Worm (Caenorhabditis elegans) whole organism, young adult: ENCODE results near the gene str-25.

Source experiments
- B0019.2 ChIP-seq: fragments of 200-800 bp; sonication (Bioruptor generic); conservative IDR thresholded peaks from 2 replicates; pipeline ENCODE4 v1.3.6; 2022; ENCODE audit warnings: missing genetic modification reagents, missing genetic modification characterization, missing compliant biosample characterization
- B0336.3 ChIP-seq: fragments of 200-800 bp; sonication (Bioruptor generic); IDR thresholded peaks from 2 replicates; pipeline ENCODE4 v1.3.6; 2022; ENCODE audit warnings: missing genetic modification characterization, missing compliant biosample characterization
- F10E7.11 ChIP-seq: sonication (generic microtip); optimal IDR thresholded peaks from 2 replicates; lab custom pipeline; 2017; ENCODE audit warnings: mild to moderate bottlenecking, missing genetic modification characterization, moderate library complexity, missing compliant biosample characterization
- F23B12.7 ChIP-seq: sonication (generic microtip); optimal IDR thresholded peaks from 2 replicates; lab custom pipeline; 2017; ENCODE audit warnings: missing genetic modification characterization, mild to moderate bottlenecking, missing compliant biosample characterization, antibody characterized with exemption, moderate library complexity; ENCODE audit not compliant: insufficient read depth
- F37B4.10 ChIP-seq: fragments of 200-800 bp; sonication (Bioruptor generic); IDR thresholded peaks from 2 replicates; pipeline ENCODE4 v1.3.6; 2022; ENCODE audit warnings: missing genetic modification characterization, missing compliant biosample characterization
- F39B2.1 ChIP-seq: fragments of 200-800 bp; sonication (Bioruptor generic); IDR thresholded peaks from 2 replicates; pipeline ENCODE4 v1.3.6; 2022; ENCODE audit warnings: missing genetic modification reagents, missing genetic modification characterization, missing compliant biosample characterization
- F52B5.7 ChIP-seq: sonication (generic microtip); optimal IDR thresholded peaks from 2 replicates; lab custom pipeline; 2016; ENCODE audit warnings: mild to moderate bottlenecking, missing genetic modification characterization, missing compliant biosample characterization
- K11D2.4 ChIP-seq: fragments of 200-800 bp; sonication (Bioruptor generic); IDR thresholded peaks from 2 replicates; pipeline ENCODE4 v1.3.6; 2022; ENCODE audit warnings: missing genetic modification reagents, missing genetic modification characterization, missing compliant biosample characterization
- T26A5.8 ChIP-seq: sonication (generic microtip); optimal IDR thresholded peaks from 2 replicates; lab custom pipeline; 2016; ENCODE audit warnings: missing genetic modification characterization, missing compliant biosample characterization
- Y67H2A.10 ChIP-seq: fragments of 200-800 bp; sonication (Bioruptor generic); conservative IDR thresholded peaks from 2 replicates; pipeline ENCODE4 v1.3.6; 2022; ENCODE audit warnings: missing genetic modification reagents, missing genetic modification characterization, missing compliant biosample characterization
- Y79H2A.3 ChIP-seq: fragments of 200-800 bp; sonication (Bioruptor generic); conservative IDR thresholded peaks from 2 replicates; pipeline ENCODE4 v1.3.6; 2022; ENCODE audit warnings: missing genetic modification reagents, missing genetic modification characterization, missing compliant biosample characterization
- Y95B8A.8 ChIP-seq: fragments of 200-800 bp; sonication (Bioruptor generic); IDR thresholded peaks from 2 replicates; pipeline ENCODE4 v1.3.6; 2022; ENCODE audit warnings: missing genetic modification reagents, missing genetic modification characterization, missing compliant biosample characterization
- aptf-2 ChIP-seq: fragments of 200-800 bp; sonication (Bioruptor generic); conservative IDR thresholded peaks from 2 replicates; pipeline ENCODE4 v1.3.6; 2022; ENCODE audit warnings: missing genetic modification reagents, missing genetic modification characterization, missing compliant biosample characterization
- attf-5 ChIP-seq: fragments of 200-800 bp; sonication (Bioruptor generic); optimal IDR thresholded peaks from 2 replicates; lab custom pipeline; 2018; ENCODE audit warnings: mild to moderate bottlenecking, missing genetic modification characterization, missing compliant biosample characterization
- attf-6 ChIP-seq: fragments of 200-800 bp; sonication (Bioruptor generic); IDR thresholded peaks from 2 replicates; pipeline ENCODE4 v1.3.6; 2022; ENCODE audit warnings: missing genetic modification reagents, missing genetic modification characterization, missing compliant biosample characterization
- cebp-1 ChIP-seq, 2 experiments: fragments of 200-800 bp in 1 of 2; sonication (Bioruptor generic) in 1 of 2; sonication (generic microtip) in 1 of 2; IDR thresholded peaks in 1 of 2; optimal IDR thresholded peaks in 1 of 2; 2 replicates each; pipeline versions ENCODE4 v1.3.6 to Lab custom; 2017 to 2022; ENCODE audit warnings: missing compliant biosample characterization in 2 of 2, missing genetic modification characterization in 2 of 2, mild to moderate bottlenecking in 1 of 2, missing genetic modification reagents in 1 of 2, moderate library complexity in 1 of 2
- ekl-4 ChIP-seq: fragments of 200-800 bp; sonication (Bioruptor generic); IDR thresholded peaks from 2 replicates; pipeline ENCODE4 v1.3.6; 2022; ENCODE audit warnings: missing genetic modification reagents, missing genetic modification characterization, missing compliant biosample characterization
- fkh-3 ChIP-seq: sonication (generic microtip); optimal IDR thresholded peaks from 2 replicates; lab custom pipeline; 2016; ENCODE audit warnings: mild to moderate bottlenecking, missing genetic modification characterization, missing compliant biosample characterization
- hlh-26 ChIP-seq: fragments of 200-800 bp; sonication (Bioruptor generic); conservative IDR thresholded peaks from 2 replicates; pipeline ENCODE4 v1.3.6; 2022; ENCODE audit warnings: missing genetic modification reagents, missing genetic modification characterization, missing compliant biosample characterization
- hmg-1.2 ChIP-seq: fragments of 200-800 bp; sonication (Bioruptor generic); IDR thresholded peaks from 2 replicates; pipeline ENCODE4 v1.3.6; 2022; ENCODE audit warnings: missing genetic modification reagents, missing genetic modification characterization, missing compliant biosample characterization
- lsy-27 ChIP-seq: sonication (generic microtip); optimal IDR thresholded peaks from 2 replicates; lab custom pipeline; 2017; ENCODE audit warnings: missing genetic modification characterization, mild to moderate bottlenecking, missing compliant biosample characterization, antibody characterized with exemption, missing genotype, borderline replicate concordance; ENCODE audit not compliant: insufficient read depth
- madf-6 ChIP-seq: fragments of 200-800 bp; sonication (Bioruptor generic); IDR thresholded peaks from 2 replicates; pipeline ENCODE4 v1.3.6; 2022; ENCODE audit warnings: missing genetic modification reagents, missing genetic modification characterization, missing compliant biosample characterization
- madf-8 ChIP-seq: fragments of 200-800 bp; sonication (Bioruptor generic); conservative IDR thresholded peaks from 2 replicates; pipeline ENCODE4 v1.3.6; 2022; ENCODE audit warnings: missing genetic modification reagents, missing genetic modification characterization, missing compliant biosample characterization
- nfya-1 ChIP-seq: sonication (generic microtip); optimal IDR thresholded peaks from 2 replicates; lab custom pipeline; 2017; ENCODE audit warnings: antibody characterized with exemption, missing compliant biosample characterization, missing genetic modification characterization, borderline replicate concordance; ENCODE audit not compliant: insufficient read depth
- nfya-2 ChIP-seq: fragments of 200-800 bp; sonication (Bioruptor generic); IDR thresholded peaks from 2 replicates; pipeline ENCODE4 v1.3.6; 2022; ENCODE audit warnings: missing genetic modification reagents, missing genetic modification characterization, missing compliant biosample characterization
- nfyb-1 ChIP-seq: fragments of 200-800 bp; sonication (Bioruptor generic); IDR thresholded peaks from 2 replicates; pipeline ENCODE4 v1.3.6; 2022; ENCODE audit warnings: missing genetic modification reagents, missing genetic modification characterization, missing compliant biosample characterization
- nhr-120 ChIP-seq: fragments of 200-800 bp; sonication (Bioruptor generic); IDR thresholded peaks from 2 replicates; pipeline ENCODE4 v1.3.6; 2022; ENCODE audit warnings: missing genetic modification characterization, missing compliant biosample characterization
- nhr-80 ChIP-seq: sonication (generic microtip); optimal IDR thresholded peaks from 2 replicates; lab custom pipeline; 2016; ENCODE audit warnings: missing genetic modification characterization, missing compliant biosample characterization
- pha-4 ChIP-seq: fragments of 150-350 bp; sonication (generic microtip); optimal IDR thresholded peaks from 2 replicates; lab custom pipeline; 2014; ENCODE audit warnings: missing biosample characterization, missing genetic modification reagents, missing genetic modification characterization
- rcor-1 ChIP-seq: fragments of 200-800 bp; sonication (Bioruptor generic); IDR thresholded peaks from 2 replicates; pipeline ENCODE4 v1.3.6; 2022; ENCODE audit warnings: missing genetic modification reagents, missing genetic modification characterization, missing compliant biosample characterization
- rpc-1 ChIP-seq, 2 experiments: fragments of 150-350 bp in 1 of 2; sonication (generic microtip) in 1 of 2; optimal IDR thresholded peaks; 2 replicates each; lab custom pipeline; 2014 to 2018; ENCODE audit warnings: missing biosample characterization in 1 of 2, missing genetic modification characterization in 1 of 2, missing genetic modification reagents in 1 of 2, missing genotype in 1 of 2
- sea-2 ChIP-seq: fragments of 200-800 bp; sonication (Bioruptor generic); IDR thresholded peaks from 2 replicates; pipeline ENCODE4 v1.3.6; 2022; ENCODE audit warnings: missing genetic modification characterization, missing compliant biosample characterization
- tbp1 ChIP-seq: fragments of 200-800 bp; sonication (Bioruptor generic); optimal IDR thresholded peaks from 2 replicates; lab custom pipeline; 2018; ENCODE audit warnings: mild to moderate bottlenecking, missing genetic modification characterization, missing compliant biosample characterization
- zim-3 ChIP-seq: sonication (generic microtip); optimal IDR thresholded peaks from 2 replicates; lab custom pipeline; 2017; ENCODE audit warnings: mild to moderate bottlenecking, missing genetic modification characterization, moderate library complexity, missing compliant biosample characterization
- ztf-26 ChIP-seq: sonication (generic microtip); optimal IDR thresholded peaks from 2 replicates; lab custom pipeline; 2017; ENCODE audit warnings: missing genetic modification characterization, missing compliant biosample characterization
- ztf-28 ChIP-seq: fragments of 200-800 bp; sonication (Bioruptor generic); IDR thresholded peaks from 2 replicates; pipeline ENCODE4 v1.3.6; 2022; ENCODE audit warnings: missing genetic modification reagents, missing genetic modification characterization, missing compliant biosample characterization
- ztf-6 ChIP-seq: fragments of 200-800 bp; sonication (Bioruptor generic); IDR thresholded peaks from 2 replicates; pipeline ENCODE4 v1.3.6; 2022; ENCODE audit warnings: missing genetic modification reagents, missing genetic modification characterization, missing compliant biosample characterization

Gene str-25

ce11 chrV:16103594-16103993, 11.9 kb upstream of the str-25 start, which contains the start of gene argk-1 (continued):
- TF ChIP-seq K11D2.4 = no peak
- TF ChIP-seq F39B2.1 = no peak
- TF ChIP-seq nfya-2 (GFP tag; lab: Robert Waterston, UW) = no peak
- TF ChIP-seq nfyb-1 (GFP tag; lab: Robert Waterston, UW) = no peak
- TF ChIP-seq, all 124 proteins: peak for 0

- no peak for TF ChIP-seq ztf-6 (GFP tag; lab: Robert Waterston, UW)
- TF ChIP-seq aptf-2 (GFP tag; lab: Robert Waterston, UW) = no peak
- no peak for TF ChIP-seq rpc-1 (optimal IDR thresholded peaks at IDR 0.05; lab: Kevin White, UChicago)
- no peak for TF ChIP-seq rpc-1 (tag; optimal IDR thresholded peaks at IDR 0.05; lab: Kevin White, UChicago)
- no peak for TF ChIP-seq Y67H2A.10 (GFP tag; lab: Robert Waterston, UW)
- TF ChIP-seq madf-6 (GFP tag; lab: Robert Waterston, UW) = no peak
- TF ChIP-seq attf-6 (GFP tag; lab: Robert Waterston, UW) = no peak
- TF ChIP-seq attf-5 = no peak
- TF ChIP-seq nfyb-1 (GFP tag; lab: Robert Waterston, UW) = no peak
- TF ChIP-seq rcor-1 (GFP tag; lab: Robert Waterston, UW) = no peak
These were observed 1.2 kb upstream of the str-25 start, which contains the start of gene srxa-16 for ce11 chrV:16114237-16114636. Gene srxa-16, minus strand, starts transcription at chrV:16114337.

ce11 chrV:16118601-16119000, 3.1 kb downstream of the str-25 start, which contains the start of gene str-103:
Gene str-103, minus strand, starts transcription at chrV:16118701.
- TF ChIP-seq Y95B8A.8 (GFP tag; lab: Robert Waterston, UW) (no peak), nhr-120 (GFP tag; lab: Robert Waterston, UW) (no peak), ztf-28 (GFP tag; lab: Robert Waterston, UW) (no peak), F52B5.7 (no peak), F10E7.11 (tag; lab: Kevin White, UChicago) (no peak), lsy-27 (no peak), rpc-1 (optimal IDR thresholded peaks at IDR 0.05; lab: Kevin White, UChicago) (no peak), rpc-1 (tag; optimal IDR thresholded peaks at IDR 0.05; lab: Kevin White, UChicago) (no peak), F23B12.7 (tag; lab: Kevin White, UChicago) (no peak)

- no peak for TF ChIP-seq cebp-1 (GFP tag; IDR thresholded peaks at IDR 0.05; lab: Robert Waterston, UW)
- TF ChIP-seq cebp-1 (tag; optimal IDR thresholded peaks at IDR 0.05; lab: Kevin White, UChicago) = peak; percentile 86
- no peak for TF ChIP-seq tbp1 (GFP tag; lab: Kevin White, UChicago)
- no peak for TF ChIP-seq nfya-1 (tag; lab: Kevin White, UChicago)
- no peak for TF ChIP-seq hlh-26
These were observed 5.0 kb downstream of the str-25 start for ce11 chrV:16120499-16120898.

- peak; percentile 23 for TF ChIP-seq nhr-80 (tag; lab: Kevin White, UChicago)
- no peak for TF ChIP-seq sea-2
These were observed 5.4 kb downstream of the str-25 start, which contains the start of gene skr-3 for ce11 chrV:16120922-16121321. Gene skr-3, plus strand, starts transcription at chrV:16121084.

ce11 chrV:16121451-16121850, 6.0 kb downstream of the str-25 start:
- TF ChIP-seq Y79H2A.3 (GFP tag; lab: Robert Waterston, UW) = no peak
- TF ChIP-seq cebp-1 (GFP tag; IDR thresholded peaks at IDR 0.05; lab: Robert Waterston, UW) = no peak
- TF ChIP-seq cebp-1 (tag; optimal IDR thresholded peaks at IDR 0.05; lab: Kevin White, UChicago) = peak; percentile 5

ce11 chrV:16124739-16125138, 9.3 kb downstream of the str-25 start, which contains the start of gene nhr-111:
Gene nhr-111, minus strand, starts transcription at chrV:16124839.
- no peak for TF ChIP-seq fkh-3 (tag; lab: Kevin White, UChicago)
- no peak for TF ChIP-seq zim-3 (tag; lab: Kevin White, UChicago)
- TF ChIP-seq nfyb-1 (GFP tag; lab: Robert Waterston, UW) = no peak
- TF ChIP-seq cebp-1 (GFP tag; IDR thresholded peaks at IDR 0.05; lab: Robert Waterston, UW) = no peak
- no peak for TF ChIP-seq cebp-1 (tag; optimal IDR thresholded peaks at IDR 0.05; lab: Kevin White, UChicago)
- TF ChIP-seq T26A5.8 (tag; lab: Kevin White, UChicago) = no peak
- TF ChIP-seq hmg-1.2 (GFP tag; lab: Robert Waterston, UW) = no peak
- TF ChIP-seq K11D2.4 = no peak
- no peak for TF ChIP-seq B0336.3
- TF ChIP-seq ekl-4 (GFP tag; lab: Robert Waterston, UW) = no peak
- TF ChIP-seq ztf-26 = no peak
- no peak for TF ChIP-seq pha-4
- TF ChIP-seq B0019.2 (GFP tag; lab: Robert Waterston, UW) = no peak
- no peak for TF ChIP-seq madf-8
- TF ChIP-seq F37B4.10 (GFP tag; lab: Robert Waterston, UW) = no peak
